Fruit fly (Drosophila melanogaster) whole organism, embryonic: Measurements from ENCODE around the gene CG11836.

Source experiments
- Dfd ChIP-seq, 2 experiments: fragments of >200 bp; optimal IDR thresholded peaks; 2 replicates each; lab custom pipeline; 2017; ENCODE audit warnings: missing biosample characterization in 2 of 2, missing genetic modification characterization in 2 of 2
- Gug ChIP-seq: fragments of 200-800 bp; sonication (Bioruptor generic); IDR thresholded peaks from 4 replicates; pipeline ENCODE4 v1.3.6; 2022; ENCODE audit warnings: missing biosample characterization, missing genetic modification characterization
- Kr ChIP-seq: fragments of 200-800 bp; sonication (Bioruptor generic); optimal IDR thresholded peaks from 2 replicates; lab custom pipeline; 2017; ENCODE audit warnings: missing biosample characterization, mild to moderate bottlenecking, missing genetic modification characterization
- Sry-β ChIP-seq: fragments of 200-800 bp; sonication (Bioruptor generic); optimal IDR thresholded peaks from 2 replicates; lab custom pipeline; 2018; ENCODE audit warnings: missing biosample characterization, mild to moderate bottlenecking, missing genetic modification characterization, moderate library complexity

- TF ChIP-seq Kr (GFP tag; lab: Kevin White, UChicago): no peak
- peak; percentile 40 for TF ChIP-seq Sry-β (GFP tag; lab: Kevin White, UChicago)
- TF ChIP-seq Gug (GFP tag; lab: Robert Waterston, UW): no peak; the same call in 3 of the 4 replicates
- TF ChIP-seq Dfd (GFP tag; optimal IDR thresholded peaks at IDR 0.05; lab: Kevin White, UChicago): no peak
Observed at dm6 chr3R:25049742-25050517, 21.0 kb upstream of the CG11836 start.
